Worm (Caenorhabditis elegans) whole organism, mixed stage, embryonic: ENCODE results near the gene wapl-1.

ENCODE experiments used
- M03D4.4 ChIP-seq: sonication (generic microtip); optimal IDR thresholded peaks from 2 replicates; lab custom pipeline; 2017; ENCODE audit warnings: mild to moderate bottlenecking, missing genetic modification characterization, missing compliant biosample characterization
- bed-3 ChIP-seq: fragments of 200-800 bp; sonication (Bioruptor generic); optimal IDR thresholded peaks from 3 replicates; lab custom pipeline; 2018; ENCODE audit warnings: mild to moderate bottlenecking, missing genetic modification characterization, moderate library complexity, missing compliant biosample characterization
- blmp-1 ChIP-seq: fragments of 150-350 bp; optimal IDR thresholded peaks from 2 replicates; lab custom pipeline; 2014; ENCODE audit warnings: missing biosample characterization, missing genetic modification characterization
- ces-1 ChIP-seq: fragments of 150-350 bp; optimal IDR thresholded peaks from 2 replicates; lab custom pipeline; 2014; ENCODE audit warnings: missing biosample characterization, missing genetic modification reagents, missing genetic modification characterization
- cnd-1 ChIP-seq: fragments of 200-800 bp; sonication (Bioruptor generic); optimal IDR thresholded peaks from 2 replicates; lab custom pipeline; 2018; ENCODE audit warnings: mild to moderate bottlenecking, missing genetic modification characterization, missing compliant biosample characterization
- drap-1 ChIP-seq: fragments of 200-800 bp; sonication (Bioruptor generic); optimal IDR thresholded peaks from 3 replicates; lab custom pipeline; 2018; ENCODE audit warnings: mild to moderate bottlenecking, missing genetic modification characterization, missing compliant biosample characterization
- ham-2 ChIP-seq: fragments of 200-800 bp; sonication (Bioruptor generic); optimal IDR thresholded peaks from 2 replicates; lab custom pipeline; 2018; ENCODE audit warnings: mild to moderate bottlenecking, missing genetic modification characterization, missing compliant biosample characterization
- hlh-1 ChIP-seq: fragments of 150-350 bp; optimal IDR thresholded peaks from 2 replicates; lab custom pipeline; 2014; ENCODE audit warnings: missing biosample characterization, missing genetic modification reagents, missing genetic modification characterization
- lin-32 ChIP-seq: fragments of 200-800 bp; sonication (Bioruptor generic); optimal IDR thresholded peaks from 2 replicates; lab custom pipeline; 2018; ENCODE audit warnings: mild to moderate bottlenecking, missing genetic modification characterization, missing compliant biosample characterization
- lsy-2 ChIP-seq: fragments of 150-350 bp; optimal IDR thresholded peaks from 2 replicates; lab custom pipeline; 2014; ENCODE audit warnings: missing biosample characterization, missing genetic modification characterization
- mab-5 ChIP-seq: fragments of 150-350 bp; optimal IDR thresholded peaks from 2 replicates; lab custom pipeline; 2014; ENCODE audit warnings: missing biosample characterization, missing genetic modification characterization
- nhr-2 ChIP-seq: fragments of 150-350 bp; optimal IDR thresholded peaks from 2 replicates; lab custom pipeline; 2014; ENCODE audit warnings: missing biosample characterization, missing genetic modification characterization
- nhr-237 ChIP-seq: fragments of 150-350 bp; optimal IDR thresholded peaks from 2 replicates; lab custom pipeline; 2014; ENCODE audit warnings: missing biosample characterization, missing genetic modification characterization
- nhr-76 ChIP-seq: sonication (generic microtip); optimal IDR thresholded peaks from 2 replicates; lab custom pipeline; 2017; ENCODE audit warnings: missing biosample characterization, missing genetic modification characterization
- pha-4 ChIP-seq: fragments of 150-350 bp; optimal IDR thresholded peaks from 2 replicates; lab custom pipeline; 2018; ENCODE audit warnings: missing biosample characterization, missing genetic modification reagents, missing genetic modification characterization
- sem-2 ChIP-seq: fragments of 200-800 bp; sonication (Bioruptor generic); optimal IDR thresholded peaks from 2 replicates; lab custom pipeline; 2018; ENCODE audit warnings: mild to moderate bottlenecking, missing genetic modification characterization, missing compliant biosample characterization
- unc-120 ChIP-seq: sonication (generic microtip); optimal IDR thresholded peaks from 2 replicates; lab custom pipeline; 2017; ENCODE audit warnings: missing genetic modification characterization, missing compliant biosample characterization; ENCODE audit not compliant: poor library complexity, severe bottlenecking
- unc-62 ChIP-seq: fragments of 150-350 bp; optimal IDR thresholded peaks from 2 replicates; lab custom pipeline; 2014; ENCODE audit warnings: missing biosample characterization, missing genetic modification reagents, missing genetic modification characterization

The wapl-1 gene

DNA sequence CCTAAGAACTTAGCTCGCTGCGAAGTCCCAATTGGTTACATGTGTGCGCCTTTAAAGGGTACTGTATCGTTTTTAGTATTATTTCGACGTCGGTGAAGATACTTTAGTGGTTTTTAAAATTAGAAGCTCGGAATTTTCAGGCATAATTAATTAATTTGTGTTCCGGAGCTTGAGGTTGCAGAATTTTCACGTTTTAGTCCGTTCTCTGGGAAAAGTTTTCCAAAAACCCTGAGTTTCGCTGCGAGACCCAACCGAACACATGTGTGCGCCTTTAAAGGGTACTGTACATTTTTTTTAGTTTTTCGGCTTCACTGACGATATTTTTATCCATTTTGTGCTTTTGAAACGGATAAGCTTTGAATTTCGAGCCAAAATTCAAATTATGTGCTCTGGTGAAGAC, 52.1 kb downstream of the wapl-1 start:
- TF ChIP-seq pha-4, result no peak
- no peak for TF ChIP-seq unc-120 (tag; lab: Kevin White, UChicago)
- no peak for TF ChIP-seq ces-1 (GFP tag; lab: Kevin White, UChicago)
- no peak for TF ChIP-seq unc-62 (GFP tag; lab: Kevin White, UChicago)
- TF ChIP-seq nhr-237, result no peak
- TF ChIP-seq hlh-1 (tag; lab: Kevin White, UChicago), result no peak
- TF ChIP-seq cnd-1, result no peak
- no peak for TF ChIP-seq ham-2 (GFP tag; lab: Kevin White, UChicago)
- TF ChIP-seq blmp-1 (tag; lab: Kevin White, UChicago), result no peak
- TF ChIP-seq lsy-2 (tag; lab: Kevin White, UChicago), result no peak
- no peak for TF ChIP-seq nhr-2 (tag; lab: Kevin White, UChicago)
- no peak for TF ChIP-seq mab-5 (tag; lab: Kevin White, UChicago)
- no peak for TF ChIP-seq drap-1 (GFP tag; lab: Kevin White, UChicago)
- no peak for TF ChIP-seq lin-32 (GFP tag; lab: Kevin White, UChicago)
- TF ChIP-seq bed-3 (GFP tag; lab: Kevin White, UChicago), result no peak
- no peak for TF ChIP-seq M03D4.4 (tag; lab: Kevin White, UChicago)
- TF ChIP-seq nhr-76 (tag; lab: Kevin White, UChicago), result no peak
- no peak for TF ChIP-seq sem-2 (GFP tag; lab: Kevin White, UChicago)
- TF ChIP-seq, all 35 proteins: peak for 0
